Worm (Caenorhabditis elegans): ENCODE data around the gene nmad-1.

DNA sequence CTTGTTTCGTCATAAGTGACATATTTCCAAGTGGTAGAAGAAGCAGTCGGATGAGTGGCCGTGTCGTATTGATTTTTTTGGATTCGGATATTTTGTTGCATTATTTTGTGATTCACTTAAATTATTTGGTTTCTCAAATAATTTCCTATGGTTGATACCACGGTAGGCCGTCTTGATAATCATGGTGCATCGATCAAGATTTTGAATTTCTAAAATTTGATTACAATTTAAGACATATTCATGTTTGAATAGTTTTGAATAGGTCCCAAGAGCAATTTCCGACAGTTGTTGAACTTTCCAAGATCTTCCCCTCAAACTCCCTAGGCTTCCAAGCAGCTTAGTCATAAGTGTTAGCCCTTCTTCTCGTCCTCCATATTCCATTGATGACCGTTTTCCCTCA, 32.8 kb downstream of the nmad-1 start, which contains the start of gene D1044.4:
- TF ChIP-seq egl-27 (tag; optimal IDR thresholded peaks at IDR 0.05), result no peak
- no peak for TF ChIP-seq fos-1 (tag; optimal IDR thresholded peaks at IDR 0.05)
- no peak for TF ChIP-seq ces-1 (GFP tag; optimal IDR thresholded peaks at IDR 0.05)
- TF ChIP-seq lin-39 (tag; optimal IDR thresholded peaks at IDR 0.05), result no peak
- no peak for TF ChIP-seq nhr-237 (tag; optimal IDR thresholded peaks at IDR 0.05)
- no peak for TF ChIP-seq jun-1 (tag; optimal IDR thresholded peaks at IDR 0.05)
